Worm (Caenorhabditis elegans): ENCODE measurements around the gene clc-21.
"Not testable (repeated sequence)": the region's sequence is repeated elsewhere in the genome, so short reads cannot be mapped to it uniquely, and the experiment has no call there.

The clc-21 gene

ce11 chrV:17416833-17417232, at the start of gene clc-21:
clc-21 (plus strand) TSS chrV:17417133.
- no peak for TF ChIP-seq unc-62 (GFP tag; optimal IDR thresholded peaks at IDR 0.05)

DNA sequence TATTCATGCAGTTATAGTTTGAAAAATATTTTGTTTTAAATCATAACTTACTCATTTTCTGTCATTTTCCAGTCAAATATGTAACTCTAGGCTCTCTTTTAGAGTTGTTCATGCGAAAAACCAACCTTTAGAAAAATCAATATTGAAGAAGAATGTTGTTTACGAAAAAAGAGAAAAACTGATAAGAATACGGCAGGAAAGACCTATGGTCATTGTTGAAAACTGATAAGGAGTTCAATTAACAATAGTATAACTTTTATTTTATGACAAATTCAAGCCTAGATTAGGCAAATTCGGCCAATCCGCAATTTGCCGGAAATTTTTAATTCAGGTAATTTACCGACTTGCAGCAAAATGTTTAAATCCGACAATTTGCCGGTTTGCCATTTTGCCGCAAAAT, 40.3 kb upstream of the clc-21 start, which contains the start of gene Y20C6A.1:
Gene Y20C6A.1 (minus strand): TSS at position 107 of the 400 bp plus-strand sequence.
- TF ChIP-seq unc-62 (GFP tag; optimal IDR thresholded peaks at IDR 0.05): no peak

- TF ChIP-seq unc-62 (GFP tag; optimal IDR thresholded peaks at IDR 0.05): no peak
Observed at ce11 chrV:17377140-17377539, 39.8 kb upstream of the clc-21 start, which contains the start of gene fbxb-7. fbxb-7 (plus strand) TSS chrV:17377406.

ce11 chrV:17379932-17380331, 37.0 kb upstream of the clc-21 start, which contains the start of gene Y20C6A.4:
Y20C6A.4 (plus strand) TSS chrV:17380232.
- no peak for TF ChIP-seq unc-62 (GFP tag; optimal IDR thresholded peaks at IDR 0.05)

- TF ChIP-seq unc-62 (GFP tag; optimal IDR thresholded peaks at IDR 0.05): no peak
Observed at ce11 chrV:17395374-17395773, 21.6 kb upstream of the clc-21 start, which contains the start of gene srh-120. srh-120 (plus strand) TSS chrV:17395674.

DNA sequence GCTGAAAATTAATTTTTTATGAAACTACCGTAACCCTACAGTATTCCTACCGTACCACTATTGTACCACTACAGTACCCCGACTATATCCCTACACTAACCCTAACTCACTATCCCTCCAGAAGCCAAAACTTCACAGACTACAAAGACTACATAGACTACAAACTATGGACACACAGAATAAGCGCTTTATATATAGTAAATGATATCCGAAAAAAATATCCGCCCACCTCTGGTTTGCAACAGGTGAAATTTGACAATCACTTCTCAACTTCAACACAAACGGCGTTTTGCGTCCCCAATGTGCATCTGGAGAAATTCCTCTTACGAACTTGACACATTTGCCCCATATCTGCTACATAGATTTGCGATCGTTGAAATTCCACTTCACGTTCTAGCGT, 7.0 kb upstream of the clc-21 start, which contains the start of gene srh-132:
Gene srh-132 (plus strand): TSS at position 301 of the 400 bp plus-strand sequence.
- TF ChIP-seq unc-62 (GFP tag; optimal IDR thresholded peaks at IDR 0.05): not testable (repeated sequence)

ce11 chrV:17414951-17415350, 2.0 kb upstream of the clc-21 start, which contains the start of gene T27C5.12:
T27C5.12 (plus strand) TSS chrV:17415251.
- no peak for TF ChIP-seq unc-62 (GFP tag; optimal IDR thresholded peaks at IDR 0.05)

DNA sequence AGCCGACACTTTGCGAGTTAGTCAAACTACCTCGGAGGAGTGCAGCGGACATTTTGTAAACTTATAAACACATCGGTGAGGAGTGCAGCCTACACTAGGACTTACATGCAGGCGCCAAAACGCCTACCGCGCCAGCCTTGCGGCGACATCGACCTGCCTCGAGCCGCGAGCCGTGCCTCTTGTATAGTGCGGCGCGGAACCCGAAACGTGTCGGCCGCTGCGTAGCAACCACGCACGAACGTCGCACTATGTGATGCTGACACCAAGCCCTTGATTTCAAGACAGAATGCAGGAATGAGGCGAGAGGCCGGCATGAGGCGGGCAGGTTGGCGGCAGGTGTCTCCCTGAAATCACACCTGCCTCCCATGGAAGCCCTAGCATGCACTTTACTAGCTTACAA, 12.3 kb downstream of the clc-21 start:
- TF ChIP-seq unc-62 (GFP tag; optimal IDR thresholded peaks at IDR 0.05): no peak

DNA sequence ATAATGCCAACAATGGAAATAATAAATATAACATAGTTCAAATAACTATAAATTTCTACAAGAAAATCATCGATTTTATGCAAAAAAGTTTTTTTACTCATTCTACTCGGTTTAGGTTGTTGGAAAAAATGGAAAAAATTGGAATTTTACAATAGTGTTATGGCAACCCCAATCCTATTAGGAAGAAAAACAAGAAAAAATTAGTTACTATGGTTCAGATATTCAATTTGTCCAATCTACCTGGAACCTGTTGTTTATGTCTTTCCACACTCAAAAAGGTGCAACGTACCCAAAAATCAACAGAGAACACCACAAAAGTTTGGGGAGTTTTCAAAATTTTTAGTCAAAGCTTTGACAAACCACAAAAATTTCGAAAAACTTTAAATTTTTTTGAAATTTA, 13.1 kb downstream of the clc-21 start, which contains the start of gene T27C5.10:
Gene T27C5.10 (minus strand): TSS at position 101 of the 400 bp plus-strand sequence.
- no peak for TF ChIP-seq unc-62 (GFP tag; optimal IDR thresholded peaks at IDR 0.05)

ce11 chrV:17430903-17431302, 14.0 kb downstream of the clc-21 start, which contains the start of gene srbc-27:
srbc-27 (plus strand) TSS chrV:17431203.
- TF ChIP-seq unc-62 (GFP tag; optimal IDR thresholded peaks at IDR 0.05): no peak

- no peak for TF ChIP-seq unc-62 (GFP tag; optimal IDR thresholded peaks at IDR 0.05)
Observed at ce11 chrV:17436492-17436891, 19.6 kb downstream of the clc-21 start, which contains the start of gene F20E11.18. F20E11.18 (minus strand) TSS chrV:17436592.

DNA sequence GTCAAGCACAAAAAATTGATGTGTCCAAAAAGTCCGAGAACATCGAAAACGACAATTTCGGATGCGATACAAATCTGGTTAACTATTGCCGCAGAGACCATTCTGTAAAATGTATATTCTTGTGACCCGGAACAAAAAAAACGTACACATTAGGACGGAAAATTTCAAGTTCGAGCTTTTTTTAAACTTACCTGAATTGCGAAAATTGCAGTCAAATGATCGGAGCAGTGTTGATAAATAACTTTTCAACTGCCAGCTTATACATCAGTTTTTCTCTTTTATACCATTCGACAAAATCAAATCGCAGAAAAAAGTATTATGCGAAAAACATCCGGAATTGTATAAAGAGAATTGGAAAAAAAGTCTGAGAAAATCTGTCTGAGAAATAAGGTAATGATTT, 21.4 kb downstream of the clc-21 start, which contains the start of gene srsx-2:
Gene srsx-2 (minus strand): TSS at position 101 of the 400 bp plus-strand sequence.
- TF ChIP-seq unc-62 (GFP tag; optimal IDR thresholded peaks at IDR 0.05): no peak

DNA sequence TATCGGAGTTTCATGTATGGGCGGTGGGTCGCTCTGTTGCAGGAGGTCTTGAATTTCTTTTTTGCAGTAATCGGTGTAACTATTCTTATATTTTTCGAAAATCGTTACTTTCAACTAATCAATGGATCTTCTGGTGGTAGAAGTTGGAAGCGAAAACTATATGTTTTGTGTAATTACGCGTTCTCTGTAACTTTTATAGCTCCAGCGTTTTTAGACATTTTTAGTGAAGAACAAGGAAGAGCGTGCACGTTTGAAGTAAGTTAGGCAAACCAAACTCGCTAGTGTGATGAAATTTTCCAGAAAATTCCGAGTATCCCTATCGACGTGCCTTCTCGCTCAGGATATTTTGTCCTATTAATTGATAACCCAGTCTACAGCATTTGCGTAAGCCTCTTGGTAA, 22.5 kb downstream of the clc-21 start, which contains the start of gene srh-154:
Gene srh-154 (plus strand): TSS at position 301 of the 400 bp plus-strand sequence.
- no peak for TF ChIP-seq unc-62 (GFP tag; optimal IDR thresholded peaks at IDR 0.05)

ce11 chrV:17449836-17450235, 32.9 kb downstream of the clc-21 start:
- no peak for TF ChIP-seq unc-62 (GFP tag; optimal IDR thresholded peaks at IDR 0.05)

- not testable (repeated sequence) for TF ChIP-seq unc-62 (GFP tag; optimal IDR thresholded peaks at IDR 0.05)
Observed at ce11 chrV:17456197-17456596, 39.3 kb downstream of the clc-21 start, which contains the start of gene srh-203. srh-203 (minus strand) TSS chrV:17456297.

DNA sequence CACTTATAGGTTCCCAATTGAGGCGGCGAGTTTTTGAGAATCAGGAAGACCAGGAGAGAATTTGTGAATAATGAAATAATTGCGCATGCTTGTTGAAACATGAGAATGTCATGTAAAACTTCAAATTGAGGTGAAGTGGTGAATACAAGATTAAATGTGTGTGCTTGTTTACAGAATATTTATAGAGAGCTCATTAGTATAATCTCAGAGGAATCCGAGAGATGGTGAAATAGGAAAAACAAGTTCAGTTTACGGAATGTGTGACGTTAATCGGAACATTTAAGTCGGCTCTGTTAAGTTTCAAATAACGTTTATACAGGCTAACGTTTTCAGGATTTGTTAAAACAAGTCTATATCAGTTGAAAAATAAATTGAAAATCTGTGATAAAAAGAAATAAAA, 41.1 kb downstream of the clc-21 start, which contains the start of gene str-200:
Gene str-200 (minus strand): TSS at position 101 of the 400 bp plus-strand sequence.
- no peak for TF ChIP-seq unc-62 (GFP tag; optimal IDR thresholded peaks at IDR 0.05)

ce11 chrV:17460061-17460460, 43.1 kb downstream of the clc-21 start, which contains the start of gene srz-48:
srz-48 (minus strand) TSS chrV:17460161.
- no peak for TF ChIP-seq unc-62 (GFP tag; optimal IDR thresholded peaks at IDR 0.05)
